Fruit fly (Drosophila melanogaster): ENCODE measurements around the gene Meltrin.
A peak's percentile ranks its signal among the peaks of the same experiment; 100 is the strongest.

DNA sequence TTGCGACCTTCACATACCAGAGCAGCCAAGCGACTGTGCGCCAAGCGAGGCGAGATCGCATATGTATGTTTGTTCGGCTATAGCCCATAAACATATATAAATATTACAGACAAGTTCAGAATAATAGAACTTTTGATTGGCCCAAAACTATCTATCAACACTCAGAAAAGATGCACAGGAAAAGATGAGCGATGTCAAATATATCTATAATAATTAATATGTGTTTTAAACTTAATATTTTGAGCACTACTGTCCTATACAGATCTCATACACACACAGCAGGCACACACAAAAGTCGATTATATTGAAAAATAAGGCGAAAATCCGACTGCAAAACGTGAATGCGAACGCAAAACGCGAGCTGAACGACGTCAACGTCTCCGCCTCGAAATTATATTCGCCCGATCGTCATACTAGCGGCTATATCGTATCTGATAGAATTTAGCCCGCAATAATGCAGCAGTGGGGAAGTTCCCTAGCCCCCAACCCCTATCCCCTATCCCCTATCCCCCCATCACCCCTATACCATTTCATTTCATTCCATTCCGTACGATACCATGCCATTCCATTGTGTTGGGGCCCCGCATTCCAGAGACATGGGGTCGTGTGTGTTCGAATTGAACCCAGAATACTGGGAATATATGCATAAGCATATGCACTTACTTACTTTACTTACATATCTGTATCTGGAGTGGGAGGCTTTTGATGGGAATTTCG is 14.5 kb upstream of the Meltrin start:
- no peak for TF ChIP-seq usp (GFP tag; optimal IDR thresholded peaks at IDR 0.05)
- no peak for TF ChIP-seq pan (optimal IDR thresholded peaks at IDR 0.05)
- no peak for TF ChIP-seq HLH106 (tag; optimal IDR thresholded peaks at IDR 0.05)
- no peak for TF ChIP-seq CG9705 (GFP tag; optimal IDR thresholded peaks at IDR 0.05)
- TF ChIP-seq Rel (GFP tag; optimal IDR thresholded peaks at IDR 0.05), result no peak
- TF ChIP-seq Rel (tag; optimal IDR thresholded peaks at IDR 0.05), result peak; percentile 27
- no peak for TF ChIP-seq jim (GFP tag; optimal IDR thresholded peaks at IDR 0.05)
- TF ChIP-seq GATAd (GFP tag; optimal IDR thresholded peaks at IDR 0.05), result no peak
